Fruit fly (Drosophila melanogaster) whole organism, prepupa: ENCODE data around the gene CG13616.

Experiments used
- Blimp-1 ChIP-seq: fragments of 200-800 bp; sonication (Bioruptor generic); optimal IDR thresholded peaks from 3 replicates; lab custom pipeline; 2017; ENCODE audit warnings: missing biosample characterization, missing genetic modification characterization, mild to moderate bottlenecking, moderate library complexity, missing genetic modification reagents
- CG11294 ChIP-seq: fragments of 200-800 bp; sonication (Bioruptor generic); IDR thresholded peaks from 2 replicates; pipeline ENCODE4 v1.3.6; 2022; ENCODE audit warnings: missing biosample characterization, missing genetic modification characterization
- CG11762 ChIP-seq: fragments of 200-800 bp; sonication (Bioruptor generic); optimal IDR thresholded peaks from 3 replicates; lab custom pipeline; 2016; ENCODE audit warnings: missing biosample characterization, missing genetic modification characterization; ENCODE audit not compliant: insufficient read depth
- CG11902 ChIP-seq: fragments of 200-800 bp; sonication (Bioruptor generic); optimal IDR thresholded peaks from 3 replicates; lab custom pipeline; 2016; ENCODE audit warnings: missing biosample characterization, missing genetic modification characterization
- CG1621 ChIP-seq: fragments of 200-800 bp; sonication (Bioruptor generic); optimal IDR thresholded peaks from 3 replicates; lab custom pipeline; 2018; ENCODE audit warnings: missing biosample characterization, mild to moderate bottlenecking, missing genetic modification characterization
- CG16779 ChIP-seq: fragments of 200-800 bp; sonication (Bioruptor generic); optimal IDR thresholded peaks from 3 replicates; lab custom pipeline; 2017; ENCODE audit warnings: missing biosample characterization, mild to moderate bottlenecking, missing genetic modification characterization
- CG31627 ChIP-seq: fragments of 200-800 bp; sonication (Bioruptor generic); optimal IDR thresholded peaks from 3 replicates; lab custom pipeline; 2016; ENCODE audit warnings: missing biosample characterization, missing genetic modification characterization
- CG3919 ChIP-seq: fragments of 200-800 bp; sonication (Bioruptor generic); optimal IDR thresholded peaks from 3 replicates; lab custom pipeline; 2016; ENCODE audit warnings: missing biosample characterization, missing genetic modification characterization
- CG4318 ChIP-seq: fragments of 200-800 bp; sonication (Bioruptor generic); optimal IDR thresholded peaks from 3 replicates; lab custom pipeline; 2017; ENCODE audit warnings: missing biosample characterization, mild to moderate bottlenecking, missing genetic modification characterization
- CG6163 ChIP-seq: fragments of 200-800 bp; sonication (Bioruptor generic); IDR thresholded peaks from 3 replicates; pipeline ENCODE4 v1.3.6; 2022; ENCODE audit warnings: missing biosample characterization, missing genetic modification characterization
- CG6808 ChIP-seq: fragments of 200-800 bp; sonication (Bioruptor generic); optimal IDR thresholded peaks from 3 replicates; lab custom pipeline; 2017; ENCODE audit warnings: missing biosample characterization, missing genetic modification characterization, mild to moderate bottlenecking, moderate library complexity, missing genetic modification reagents
- CG6854 ChIP-seq: fragments of 200-800 bp; sonication (Bioruptor generic); optimal IDR thresholded peaks from 2 replicates; lab custom pipeline; 2017; ENCODE audit warnings: missing biosample characterization, mild to moderate bottlenecking, missing genetic modification characterization
- CG7368 ChIP-seq: fragments of 200-800 bp; sonication (Bioruptor generic); optimal IDR thresholded peaks from 3 replicates; lab custom pipeline; 2016; ENCODE audit warnings: missing biosample characterization, missing genetic modification characterization
- CG8632 ChIP-seq: fragments of 200-800 bp; sonication (Bioruptor generic); optimal IDR thresholded peaks from 3 replicates; lab custom pipeline; 2016; ENCODE audit warnings: missing biosample characterization, missing genetic modification characterization
- CG9139 ChIP-seq: fragments of 200-800 bp; sonication (Bioruptor generic); optimal IDR thresholded peaks from 3 replicates; lab custom pipeline; 2017; ENCODE audit warnings: missing biosample characterization, mild to moderate bottlenecking, missing genetic modification characterization
- Eip75B ChIP-seq: fragments of 200-800 bp; sonication (Bioruptor generic); optimal IDR thresholded peaks from 3 replicates; lab custom pipeline; 2016; ENCODE audit warnings: missing biosample characterization, missing genetic modification characterization
- Eip78C ChIP-seq: fragments of 200-800 bp; sonication (Bioruptor generic); peaks from one replicate; lab custom pipeline; 2016; ENCODE audit warnings: missing biosample characterization, missing genetic modification characterization
- Ets96B ChIP-seq: fragments of 200-800 bp; optimal IDR thresholded peaks from 2 replicates; lab custom pipeline; 2019; ENCODE audit warnings: missing biosample characterization, mild to moderate bottlenecking, missing genetic modification characterization, moderate library complexity
- Hr38 ChIP-seq: sonication (Bioruptor generic); optimal IDR thresholded peaks from 2 replicates; lab custom pipeline; 2016; ENCODE audit warnings: missing biosample characterization, missing genetic modification characterization
- Hr39 ChIP-seq: fragments of 200-800 bp; sonication (Bioruptor generic); optimal IDR thresholded peaks from 2 replicates; lab custom pipeline; 2016; ENCODE audit warnings: missing biosample characterization, missing genetic modification characterization
- Lpt ChIP-seq: fragments of 200-800 bp; sonication (Bioruptor generic); optimal IDR thresholded peaks from 3 replicates; lab custom pipeline; 2016; ENCODE audit warnings: missing biosample characterization, missing genetic modification characterization
- Met ChIP-seq: fragments of 200-800 bp; sonication (Bioruptor generic); optimal IDR thresholded peaks from 3 replicates; lab custom pipeline; 2016; ENCODE audit warnings: missing biosample characterization, missing genetic modification characterization
- dsx ChIP-seq: fragments of 200-800 bp; optimal IDR thresholded peaks from 3 replicates; lab custom pipeline; 2019; ENCODE audit warnings: missing biosample characterization, mild to moderate bottlenecking, missing genetic modification characterization, moderate library complexity; ENCODE audit not compliant: poor library complexity, severe bottlenecking
- eg ChIP-seq: fragments of 200-800 bp; sonication (Bioruptor generic); IDR thresholded peaks from 3 replicates; pipeline ENCODE4 v1.3.6; 2022; ENCODE audit warnings: missing biosample characterization, missing genetic modification characterization
- fd59A ChIP-seq: fragments of 200-800 bp; sonication (Bioruptor generic); optimal IDR thresholded peaks from 2 replicates; lab custom pipeline; 2017; ENCODE audit warnings: missing biosample characterization, mild to moderate bottlenecking, missing genetic modification characterization, missing genetic modification reagents
- fkh ChIP-seq: fragments of 200-800 bp; sonication (Bioruptor generic); optimal IDR thresholded peaks from 3 replicates; lab custom pipeline; 2017; ENCODE audit warnings: missing biosample characterization, mild to moderate bottlenecking, missing genetic modification characterization, moderate library complexity
- lz ChIP-seq: fragments of 200-800 bp; sonication (Bioruptor generic); optimal IDR thresholded peaks from 3 replicates; lab custom pipeline; 2016; ENCODE audit warnings: missing biosample characterization, missing genetic modification characterization
- net ChIP-seq: fragments of 200-800 bp; sonication (Bioruptor generic); optimal IDR thresholded peaks from 3 replicates; lab custom pipeline; 2016; ENCODE audit warnings: missing biosample characterization, missing genetic modification characterization
- pdm3 ChIP-seq: fragments of 200-800 bp; sonication (Bioruptor generic); optimal IDR thresholded peaks from 3 replicates; lab custom pipeline; 2016; ENCODE audit warnings: missing biosample characterization, missing genetic modification characterization
- salr ChIP-seq, 2 experiments: fragments of 200-800 bp; sonication (Bioruptor generic); optimal IDR thresholded peaks; 3 replicates each; lab custom pipeline; 2016 to 2018; ENCODE audit warnings: missing biosample characterization in 2 of 2, missing genetic modification characterization in 2 of 2, mild to moderate bottlenecking in 1 of 2
- spab ChIP-seq: fragments of 200-800 bp; sonication (Bioruptor generic); optimal IDR thresholded peaks from 2 replicates; lab custom pipeline; 2017; ENCODE audit warnings: missing biosample characterization, mild to moderate bottlenecking, missing genetic modification characterization, missing genetic modification reagents
- ss ChIP-seq, 2 experiments: fragments of 200-800 bp; sonication (Bioruptor generic); optimal IDR thresholded peaks; 2 replicates in 1 of 2; 3 replicates in 1 of 2; lab custom pipeline; 2017 to 2018; ENCODE audit warnings: mild to moderate bottlenecking in 2 of 2, missing biosample characterization in 2 of 2, missing genetic modification characterization in 2 of 2, moderate library complexity in 1 of 2
- topi ChIP-seq: fragments of 200-800 bp; sonication (Bioruptor generic); optimal IDR thresholded peaks from 3 replicates; lab custom pipeline; 2016; ENCODE audit warnings: missing biosample characterization, missing genetic modification characterization

Gene CG13616

DNA sequence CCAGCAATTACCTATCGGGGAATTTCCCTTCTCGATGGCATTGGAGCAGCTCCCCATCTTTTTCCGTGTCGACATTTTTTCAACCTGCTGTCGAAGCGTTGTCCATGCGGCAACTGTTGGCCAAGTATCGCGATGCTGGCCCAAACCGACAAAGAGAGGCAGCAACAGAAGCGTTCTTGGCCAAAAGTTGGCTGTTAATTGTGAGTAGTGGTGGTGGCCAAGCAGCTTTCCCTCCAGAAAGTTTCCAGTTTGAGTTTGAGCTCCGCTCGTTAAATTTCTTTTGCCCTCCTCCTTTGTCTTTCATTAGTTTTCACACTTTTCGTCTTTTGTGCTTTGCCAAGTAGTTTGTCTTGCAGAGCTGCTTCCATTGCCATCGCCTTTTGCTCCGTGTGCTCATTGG is 20.0 kb upstream of the CG13616 start, which contains the start of gene CG17782:
Gene CG17782, minus strand, starts transcription at position 101 of the 400 bp plus-strand sequence.
- TF ChIP-seq CG11294 (GFP tag; lab: Robert Waterston, UW) (no peak), Met (GFP tag; lab: Kevin White, UChicago) (no peak), CG6808 (GFP tag; lab: Kevin White, UChicago) (no peak), spab (GFP tag; lab: Kevin White, UChicago) (no peak), salr (GFP tag; optimal IDR thresholded peaks at IDR 0.05; lab: Kevin White, UChicago) (no peak), Ets96B (tag; lab: Kevin White, UChicago) (no peak), CG7368 (no peak), Eip78C (no peak), CG6163 (GFP tag; lab: Robert Waterston, UW) (no peak), CG11902 (GFP tag; lab: Kevin White, UChicago) (no peak)
- TF ChIP-seq, all 60 proteins: peak for 0

DNA sequence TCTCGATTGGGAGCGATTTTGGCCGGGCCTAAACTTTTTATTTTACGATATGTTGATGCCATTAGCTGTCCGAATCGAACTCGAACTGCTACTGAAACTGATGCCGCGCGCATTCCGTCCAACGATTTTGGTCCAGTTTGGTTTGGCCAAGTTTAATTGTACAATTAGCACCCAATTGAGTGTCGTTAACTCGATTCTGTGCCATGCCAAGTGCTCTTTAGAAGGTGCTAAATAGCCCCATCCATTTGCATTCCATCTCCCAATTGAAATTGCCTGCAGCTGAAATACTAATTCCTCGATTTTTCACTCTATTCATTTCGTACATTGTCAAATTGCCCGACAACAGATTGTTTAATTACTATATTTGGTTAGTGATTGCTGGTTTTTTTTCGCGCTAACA is 17.1 kb upstream of the CG13616 start, which contains the start of gene CG17781:
Gene CG17781, minus strand, starts transcription at position 101 of the 400 bp plus-strand sequence.
- TF ChIP-seq topi (GFP tag; lab: Kevin White, UChicago) (no peak), spab (GFP tag; lab: Kevin White, UChicago) (no peak), CG6163 (GFP tag; lab: Robert Waterston, UW) (no peak), ss (GFP tag; optimal IDR thresholded peaks at IDR 0.05; lab: Kevin White, UChicago) (no peak), CG4318 (GFP tag; lab: Kevin White, UChicago) (no peak), CG9139 (GFP tag; lab: Kevin White, UChicago) (no peak), eg (GFP tag; lab: Robert Waterston, UW) (no peak)

DNA sequence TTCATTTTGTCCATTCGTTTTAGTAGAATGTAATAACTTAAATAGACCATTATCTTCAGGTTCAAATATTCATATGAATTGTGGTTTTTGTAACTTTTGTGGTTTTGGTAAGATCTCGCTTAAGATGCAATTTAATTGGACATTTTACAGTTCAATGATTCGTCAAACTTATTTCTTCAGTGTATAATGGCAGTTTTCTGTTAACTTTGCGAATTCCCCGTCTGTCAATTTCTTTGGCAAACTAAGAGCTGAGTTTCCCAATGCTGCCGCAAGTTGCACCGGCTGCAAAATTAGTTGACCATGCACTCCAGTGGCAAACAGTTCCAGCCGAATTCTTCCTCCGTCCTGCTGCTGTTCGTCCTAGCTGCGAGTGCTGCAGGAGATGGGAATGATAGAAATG is 16.1 kb upstream of the CG13616 start, which contains the start of gene CG33342:
Gene CG33342, plus strand, starts transcription at position 301 of the 400 bp plus-strand sequence.
- TF ChIP-seq fd59A (GFP tag; lab: Kevin White, UChicago) (no peak), Eip75B (GFP tag; lab: Kevin White, UChicago) (no peak), net (GFP tag; lab: Kevin White, UChicago) (no peak), CG6808 (GFP tag; lab: Kevin White, UChicago) (no peak), dsx (no peak), CG11762 (no peak)

DNA sequence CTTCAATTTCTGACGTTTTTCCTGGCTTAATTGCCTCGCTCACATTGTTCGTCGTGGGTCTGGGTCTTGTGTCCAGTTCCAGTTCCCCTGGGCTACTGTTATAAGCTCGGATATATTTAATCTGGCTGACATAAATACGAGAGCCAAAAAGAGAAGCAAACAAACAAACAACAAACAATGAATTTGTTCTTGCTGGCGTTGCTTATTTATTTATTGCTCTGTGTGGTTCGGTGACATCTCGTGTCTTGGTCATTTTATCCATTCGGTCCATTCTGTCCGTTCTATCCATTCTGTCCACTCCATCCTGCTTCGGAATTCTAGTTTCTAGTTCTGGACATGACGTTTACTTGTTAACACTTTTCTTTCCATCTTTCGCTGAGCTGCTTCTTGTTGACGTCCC is 7.7 kb upstream of the CG13616 start, which contains the start of gene CG17780:
Gene CG17780, minus strand, starts transcription at position 101 of the 400 bp plus-strand sequence.
- TF ChIP-seq CG1621 (tag; lab: Kevin White, UChicago): no peak
- TF ChIP-seq fkh (GFP tag; lab: Kevin White, UChicago): no peak
- TF ChIP-seq salr (GFP tag; optimal IDR thresholded peaks at IDR 0.05; lab: Kevin White, UChicago): no peak
- no peak for TF ChIP-seq Hr39 (GFP tag; lab: Kevin White, UChicago)

DNA sequence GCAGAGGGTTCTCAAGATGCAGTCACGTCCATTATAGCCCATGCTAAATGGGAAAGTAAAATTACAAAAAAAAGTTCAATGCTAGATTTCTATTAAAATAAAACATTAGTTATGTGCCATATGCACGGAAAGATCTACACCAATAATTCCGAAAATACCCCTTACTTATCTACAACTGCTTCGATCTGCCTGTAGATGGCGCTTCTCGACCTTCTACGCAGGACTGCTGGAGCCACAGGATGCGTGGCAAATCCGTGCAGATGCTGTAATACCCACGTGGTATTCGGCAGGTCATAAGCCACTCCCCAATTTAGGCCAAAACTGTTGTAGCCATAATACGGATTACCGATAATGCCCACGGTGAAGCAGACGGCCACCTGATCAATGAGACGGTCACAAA is 6.3 kb upstream of the CG13616 start:
- no peak for TF ChIP-seq CG11902 (GFP tag; lab: Kevin White, UChicago)
- TF ChIP-seq lz: no peak
- no peak for TF ChIP-seq CG8632 (GFP tag; lab: Kevin White, UChicago)
- TF ChIP-seq Blimp-1 (GFP tag; lab: Kevin White, UChicago): no peak
- TF ChIP-seq CG3919 (GFP tag; lab: Kevin White, UChicago): no peak
- TF ChIP-seq fd59A (GFP tag; lab: Kevin White, UChicago): no peak
- TF ChIP-seq CG16779: no peak
- TF ChIP-seq Lpt (GFP tag; lab: Kevin White, UChicago): no peak
- TF ChIP-seq spab (GFP tag; lab: Kevin White, UChicago): no peak
- no peak for TF ChIP-seq CG31627

DNA sequence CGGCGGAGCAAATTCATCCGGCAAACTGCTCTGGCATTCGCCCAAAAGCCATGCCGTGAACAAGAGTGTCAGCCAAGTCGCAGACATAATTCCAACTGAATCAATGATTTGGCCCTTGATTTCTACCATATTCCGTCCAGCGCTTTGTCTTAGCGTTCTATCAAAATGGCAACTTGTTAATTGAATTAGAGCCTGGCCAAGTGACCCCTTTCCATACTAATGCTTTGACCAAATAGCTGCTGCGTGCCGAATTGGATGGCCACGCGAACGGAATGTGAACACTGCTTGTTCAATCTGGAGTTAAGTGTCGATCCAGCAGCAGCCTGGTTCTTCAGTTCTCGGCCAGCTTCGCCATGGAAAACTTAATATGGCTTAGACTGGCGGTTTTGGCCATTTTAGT is 2.5 kb upstream of the CG13616 start, which contains the start of the genes CG5768 and CG13615:
Gene CG5768, minus strand, starts transcription at position 101 of the 400 bp plus-strand sequence.
Gene CG13615, plus strand, starts transcription at position 280 of the 400 bp plus-strand sequence.
- TF ChIP-seq CG1621 (tag; lab: Kevin White, UChicago): no peak
- no peak for TF ChIP-seq pdm3 (GFP tag; lab: Kevin White, UChicago)
- no peak for TF ChIP-seq CG11294 (GFP tag; lab: Robert Waterston, UW)
- TF ChIP-seq Hr38 (GFP tag; lab: Kevin White, UChicago): no peak
- no peak for TF ChIP-seq CG11902 (GFP tag; lab: Kevin White, UChicago)
- TF ChIP-seq CG6854 (GFP tag; lab: Kevin White, UChicago): no peak
